Fruit fly (Drosophila melanogaster) whole organism, wandering third instar larva: ENCODE measurements around the gene CG42819.

Source experiments
- Abd-B ChIP-seq: fragments of >200 bp; optimal IDR thresholded peaks from 2 replicates; lab custom pipeline; 2017; ENCODE audit warnings: missing biosample characterization, missing genetic modification characterization
- CG32264 ChIP-seq: fragments of 200-800 bp; sonication (Bioruptor generic); optimal IDR thresholded peaks from 2 replicates; lab custom pipeline; 2016; ENCODE audit warnings: missing biosample characterization, missing genetic modification characterization
- CrebA ChIP-seq: fragments of 200-800 bp; sonication (Bioruptor generic); optimal IDR thresholded peaks from 2 replicates; lab custom pipeline; 2016; ENCODE audit warnings: missing biosample characterization, mild to moderate bottlenecking, missing genetic modification characterization, borderline replicate concordance
- Dfd ChIP-seq: fragments of >200 bp; optimal IDR thresholded peaks from 2 replicates; lab custom pipeline; 2017; ENCODE audit warnings: missing biosample characterization, missing genetic modification characterization
- Dif ChIP-seq: fragments of 200-275, 200-300 bp; sonication (Bioruptor generic); optimal IDR thresholded peaks from 2 replicates; lab custom pipeline; 2018; ENCODE audit warnings: missing biosample characterization, missing genetic modification characterization; ENCODE audit not compliant: partially characterized antibody
- GATAd ChIP-seq: sonication (Bioruptor generic); optimal IDR thresholded peaks from 2 replicates; lab custom pipeline; 2016; ENCODE audit warnings: missing biosample characterization, missing genetic modification characterization
- HLH106 ChIP-seq: fragments of 200-800 bp; optimal IDR thresholded peaks from 3 replicates; lab custom pipeline; 2019; ENCODE audit warnings: missing biosample characterization, mild to moderate bottlenecking, missing genetic modification characterization, moderate library complexity
- Hnf4 ChIP-seq: fragments of 200-800 bp; sonication (Bioruptor generic); optimal IDR thresholded peaks from 2 replicates; lab custom pipeline; 2016; ENCODE audit warnings: missing biosample characterization, mild to moderate bottlenecking, missing genetic modification characterization
- Hr78 ChIP-seq: fragments of >200 bp; optimal IDR thresholded peaks from 2 replicates; lab custom pipeline; 2017; ENCODE audit warnings: missing biosample characterization, missing genetic modification characterization
- Hr83 ChIP-seq: fragments of 200-300 bp; sonication (Bioruptor generic); optimal IDR thresholded peaks from 2 replicates; lab custom pipeline; 2016; ENCODE audit warnings: missing biosample characterization, mild to moderate bottlenecking, missing genetic modification characterization, moderate library complexity; ENCODE audit not compliant: poor library complexity, severe bottlenecking
- Jra ChIP-seq: sonication (Bioruptor generic); optimal IDR thresholded peaks from 2 replicates; lab custom pipeline; 2016; ENCODE audit warnings: missing biosample characterization, missing genetic modification characterization
- Mio ChIP-seq: sonication (Bioruptor generic); optimal IDR thresholded peaks from 2 replicates; lab custom pipeline; 2016; ENCODE audit warnings: missing biosample characterization, missing genetic modification characterization
- Myc ChIP-seq: fragments of >200 bp; optimal IDR thresholded peaks from 2 replicates; lab custom pipeline; 2017
- N ChIP-seq: fragments of >200 bp; optimal IDR thresholded peaks from 2 replicates; lab custom pipeline; 2018; ENCODE audit warnings: missing biosample characterization, missing external identifiers, missing genetic modification characterization
- OdsH ChIP-seq: fragments of 200-800 bp; sonication (Bioruptor generic); optimal IDR thresholded peaks from 2 replicates; lab custom pipeline; 2016; ENCODE audit warnings: missing biosample characterization, mild to moderate bottlenecking, missing genetic modification characterization
- Rel ChIP-seq, 2 experiments: fragments of 200-800 bp; sonication (Bioruptor generic) in 1 of 2; optimal IDR thresholded peaks; 2 replicates in 1 of 2; 3 replicates in 1 of 2; lab custom pipeline; 2016 to 2019; ENCODE audit warnings: mild to moderate bottlenecking in 2 of 2, missing biosample characterization in 2 of 2, missing genetic modification characterization in 2 of 2, moderate library complexity in 1 of 2
- Sp1 ChIP-seq: fragments of 200-800 bp; sonication (Bioruptor generic); optimal IDR thresholded peaks from 3 replicates; lab custom pipeline; 2019; ENCODE audit warnings: missing biosample characterization, mild to moderate bottlenecking, missing genetic modification characterization, moderate library complexity
- Vsx2 ChIP-seq: fragments of 200-300, 225-300 bp; sonication (Bioruptor generic); optimal IDR thresholded peaks from 2 replicates; lab custom pipeline; 2018; ENCODE audit warnings: missing biosample characterization, missing genetic modification characterization; ENCODE audit not compliant: partially characterized antibody
- br ChIP-seq: fragments of 200-800 bp; sonication (Bioruptor generic); optimal IDR thresholded peaks from 2 replicates; lab custom pipeline; 2016; ENCODE audit warnings: missing biosample characterization, missing genetic modification characterization
- brk ChIP-seq: fragments of 200-800 bp; sonication (Bioruptor generic); optimal IDR thresholded peaks from 2 replicates; lab custom pipeline; 2016; ENCODE audit warnings: missing biosample characterization, mild to moderate bottlenecking, missing genetic modification characterization
- dl ChIP-seq, 2 experiments: fragments of 175-275, 200-275 bp in 1 of 2; fragments of 200-275 bp in 1 of 2; sonication (Bioruptor generic); optimal IDR thresholded peaks; lab custom pipeline; 2018; ENCODE audit warnings: mild to moderate bottlenecking in 2 of 2, missing biosample characterization in 2 of 2, missing genetic modification characterization in 2 of 2, moderate library complexity in 2 of 2; ENCODE audit not compliant: partially characterized antibody in 2 of 2, insufficient read depth in 1 of 2
- dmrt93B ChIP-seq: fragments of 200-800 bp; sonication (Bioruptor generic); optimal IDR thresholded peaks from 2 replicates; lab custom pipeline; 2018; ENCODE audit warnings: missing biosample characterization, mild to moderate bottlenecking, missing genetic modification characterization
- dsf ChIP-seq: sonication (Bioruptor generic); optimal IDR thresholded peaks from 2 replicates; lab custom pipeline; 2016; ENCODE audit warnings: missing biosample characterization, missing genetic modification characterization, borderline replicate concordance
- ey ChIP-seq: fragments of 200-800 bp; sonication (Bioruptor generic); optimal IDR thresholded peaks from 2 replicates; lab custom pipeline; 2016; ENCODE audit warnings: missing biosample characterization, missing genetic modification characterization
- foxo ChIP-seq, 2 experiments: fragments of 200-800 bp; sonication (Bioruptor generic); optimal IDR thresholded peaks; 2 replicates in 1 of 2; 3 replicates in 1 of 2; lab custom pipeline; 2016 to 2017; ENCODE audit warnings: missing biosample characterization in 2 of 2, missing genetic modification characterization in 2 of 2
- fru ChIP-seq: fragments of 200-800 bp; sonication (Bioruptor generic); optimal IDR thresholded peaks from 3 replicates; lab custom pipeline; 2016; ENCODE audit warnings: missing biosample characterization, mild to moderate bottlenecking, missing genetic modification characterization
- h ChIP-seq: fragments of 200-800 bp; sonication (Bioruptor generic); optimal IDR thresholded peaks from 3 replicates; lab custom pipeline; 2016; ENCODE audit warnings: missing biosample characterization, mild to moderate bottlenecking, missing genetic modification characterization
- jim ChIP-seq: fragments of 175-275, 200-325 bp; sonication (Bioruptor generic); optimal IDR thresholded peaks from 2 replicates; lab custom pipeline; 2016; ENCODE audit warnings: missing biosample characterization, mild to moderate bottlenecking, missing genetic modification characterization
- lola ChIP-seq: fragments of >200 bp; optimal IDR thresholded peaks from 2 replicates; lab custom pipeline; 2017; ENCODE audit warnings: missing biosample characterization, missing genetic modification characterization
- psq ChIP-seq: fragments of 200-800 bp; sonication (Bioruptor generic); optimal IDR thresholded peaks from 3 replicates; lab custom pipeline; 2017; ENCODE audit warnings: missing biosample characterization, mild to moderate bottlenecking, missing genetic modification characterization, moderate library complexity
- rgr ChIP-seq: fragments of 200-800 bp; sonication (Bioruptor generic); optimal IDR thresholded peaks from 3 replicates; lab custom pipeline; 2016; ENCODE audit warnings: missing biosample characterization, mild to moderate bottlenecking, missing genetic modification characterization
- sage ChIP-seq: fragments of 200-800 bp; sonication (Bioruptor generic); optimal IDR thresholded peaks from 2 replicates; lab custom pipeline; 2016; ENCODE audit warnings: missing biosample characterization, mild to moderate bottlenecking, missing genetic modification characterization
- sv ChIP-seq: fragments of 200-800 bp; sonication (Bioruptor generic); optimal IDR thresholded peaks from 3 replicates; lab custom pipeline; 2016; ENCODE audit warnings: missing biosample characterization, missing genetic modification characterization
- tai ChIP-seq: sonication (Bioruptor generic); optimal IDR thresholded peaks from 2 replicates; lab custom pipeline; 2016; ENCODE audit warnings: missing biosample characterization, missing genetic modification characterization
- usp ChIP-seq: fragments of >200 bp; optimal IDR thresholded peaks from 2 replicates; lab custom pipeline; 2017; ENCODE audit warnings: missing biosample characterization, missing genetic modification characterization
- woc ChIP-seq: sonication (Bioruptor generic); optimal IDR thresholded peaks from 2 replicates; lab custom pipeline; 2016; ENCODE audit warnings: missing biosample characterization, mild to moderate bottlenecking, missing genetic modification characterization

Gene CG42819

DNA sequence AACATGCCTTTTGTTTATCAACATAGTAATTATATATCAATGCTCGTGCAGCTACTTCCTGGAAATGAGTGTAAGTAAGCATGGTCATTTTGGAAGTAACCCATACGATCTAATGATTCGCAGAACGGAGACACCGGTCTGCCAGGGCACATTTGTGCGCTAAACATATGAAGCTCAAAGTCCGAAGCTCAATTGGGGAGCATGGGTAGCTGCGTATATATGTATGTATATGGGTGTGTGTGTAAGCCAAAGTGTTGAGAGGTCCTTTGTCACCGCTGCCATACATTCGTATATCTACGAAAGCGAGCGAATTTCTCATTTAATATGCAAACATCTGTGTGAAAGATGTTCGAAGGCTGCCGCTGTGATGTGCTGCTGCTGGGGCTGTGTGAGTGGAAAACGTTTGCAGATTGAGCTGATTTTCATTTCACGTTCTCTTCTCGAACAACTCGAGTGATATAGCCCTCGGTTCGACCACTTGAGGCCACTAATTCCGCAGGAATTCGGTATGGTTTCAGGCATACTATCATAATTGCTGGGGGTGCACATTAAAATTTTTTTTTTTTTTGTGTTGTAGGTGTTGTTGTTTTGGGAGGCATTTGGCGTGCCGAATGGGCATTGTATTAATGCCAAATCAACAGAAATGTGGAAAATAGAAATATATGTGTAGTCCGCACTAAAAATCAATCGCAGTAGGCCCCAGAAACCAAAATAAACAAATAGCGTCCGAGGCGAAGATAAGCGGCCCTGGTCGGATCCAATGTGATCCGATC lies 29.2 kb upstream of the CG42819 start:
- TF ChIP-seq dl (GFP tag; optimal IDR thresholded peaks at IDR 0.05; lab: Kevin White, UChicago; ENCODE audit: insufficient read depth in 1 of 2, partially characterized antibody in 2 of 2) (no peak), rgr (no peak), lola (GFP tag; lab: Kevin White, UChicago) (no peak), Abd-B (GFP tag; lab: Kevin White, UChicago) (no peak), usp (no peak), CG32264 (GFP tag; lab: Kevin White, UChicago) (no peak), OdsH (GFP tag; lab: Kevin White, UChicago) (no peak), Hr78 (GFP tag; lab: Kevin White, UChicago) (no peak), Hr83 (GFP tag; lab: Kevin White, UChicago) (no peak), CrebA (GFP tag; lab: Kevin White, UChicago) (no peak), Mio (GFP tag; lab: Kevin White, UChicago) (no peak), Dif (GFP tag; lab: Kevin White, UChicago) (no peak), brk (GFP tag; lab: Kevin White, UChicago) (no peak), Dfd (GFP tag; lab: Kevin White, UChicago) (no peak), N (GFP tag; lab: Kevin White, UChicago) (no peak), h (GFP tag; lab: Kevin White, UChicago) (no peak), sv (GFP tag; lab: Kevin White, UChicago) (no peak), psq (no peak), Hnf4 (no peak), GATAd (GFP tag; lab: Kevin White, UChicago) (no peak)

DNA sequence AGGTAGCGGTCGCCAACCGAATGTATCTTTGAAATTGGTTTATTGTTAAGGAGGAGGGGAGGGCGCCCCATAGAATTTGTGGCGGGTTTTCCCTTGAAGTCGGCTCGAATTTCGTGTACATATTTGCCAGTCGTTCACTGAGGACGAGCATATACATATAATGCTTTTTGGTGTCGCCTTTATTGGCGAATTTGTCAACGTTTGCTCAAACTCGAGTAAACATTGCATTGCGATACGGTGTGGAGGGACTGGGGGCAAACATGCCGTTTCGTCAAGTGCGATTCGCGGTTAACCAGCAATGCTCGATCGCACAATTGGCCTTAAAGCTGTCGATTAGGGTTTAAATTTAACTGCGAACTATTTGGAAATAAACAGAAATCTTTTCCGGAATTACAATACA lies 28.4 kb upstream of the CG42819 start:
- peak; percentile 26 for TF ChIP-seq rgr
- no peak for TF ChIP-seq br (GFP tag; lab: Kevin White, UChicago)
- TF ChIP-seq usp = no peak
- peak; percentile 5 for TF ChIP-seq HLH106 (tag; lab: Kevin White, UChicago)
- peak; percentile 41 for TF ChIP-seq OdsH (GFP tag; lab: Kevin White, UChicago)
- TF ChIP-seq woc (GFP tag; lab: Kevin White, UChicago) = no peak
- no peak for TF ChIP-seq dsf (GFP tag; lab: Kevin White, UChicago)
- TF ChIP-seq h (GFP tag; lab: Kevin White, UChicago) = peak; percentile 12
- no peak for TF ChIP-seq jim (GFP tag; lab: Kevin White, UChicago)
- peak; percentile 6 for TF ChIP-seq Hnf4
- TF ChIP-seq Rel (GFP tag; optimal IDR thresholded peaks at IDR 0.05; lab: Kevin White, UChicago) = no peak
- peak; percentile 48 for TF ChIP-seq Rel (tag; optimal IDR thresholded peaks at IDR 0.05; lab: Kevin White, UChicago)
- peak in 1 of 2 experiments; percentile 5 for TF ChIP-seq foxo (GFP tag; optimal IDR thresholded peaks at IDR 0.05; lab: Kevin White, UChicago)
- no peak for TF ChIP-seq sage (GFP tag; lab: Kevin White, UChicago)
- peak; percentile 21 for TF ChIP-seq Sp1 (GFP tag; lab: Kevin White, UChicago)
- peak; percentile 11 for TF ChIP-seq Hr83 (GFP tag; lab: Kevin White, UChicago)
- no peak for TF ChIP-seq ey (GFP tag; lab: Kevin White, UChicago)

DNA sequence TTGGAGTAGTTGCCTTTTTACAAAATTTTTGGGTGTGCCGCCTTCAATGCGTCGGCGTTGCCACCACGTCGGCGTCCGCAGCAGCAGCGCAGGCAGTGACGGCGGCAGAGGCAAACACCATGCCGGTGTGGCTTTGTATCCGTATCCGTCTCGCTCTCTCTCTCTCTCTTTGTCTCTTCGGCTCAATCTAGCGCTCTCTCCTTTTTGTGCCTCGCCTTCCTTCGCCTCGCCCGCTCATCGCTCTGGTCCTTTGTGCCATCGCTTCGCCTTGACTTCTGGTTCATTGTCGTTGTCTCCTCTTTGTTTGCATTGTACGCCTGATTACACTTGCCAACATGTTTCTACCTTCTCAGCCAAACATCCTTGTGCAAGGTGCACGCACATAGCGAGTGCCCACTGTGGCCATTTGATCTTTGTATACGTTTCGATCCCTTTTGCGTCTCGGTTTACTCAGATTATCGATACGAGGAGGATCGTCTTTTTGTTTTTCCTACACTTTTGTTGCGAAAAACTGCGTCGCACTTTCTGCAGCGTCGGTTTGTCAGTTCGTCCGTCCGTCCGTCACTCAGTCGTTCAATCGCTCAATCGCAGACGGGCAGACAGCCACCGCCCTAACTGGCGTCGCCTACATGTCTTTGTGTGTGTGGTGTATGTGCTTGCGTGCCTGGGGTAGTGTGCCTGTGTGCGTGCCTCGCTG lies 27.4 kb upstream of the CG42819 start:
- no peak for TF ChIP-seq tai (GFP tag; lab: Kevin White, UChicago)
- TF ChIP-seq Vsx2 (GFP tag; lab: Kevin White, UChicago) = peak; percentile 14
- no peak for TF ChIP-seq Rel (GFP tag; optimal IDR thresholded peaks at IDR 0.05; lab: Kevin White, UChicago)
- TF ChIP-seq Rel (tag; optimal IDR thresholded peaks at IDR 0.05; lab: Kevin White, UChicago) = peak; percentile 52
- TF ChIP-seq psq = peak; percentile 100
- TF ChIP-seq brk (GFP tag; lab: Kevin White, UChicago) = peak; percentile 37
- TF ChIP-seq Mio (GFP tag; lab: Kevin White, UChicago) = no peak
- no peak for TF ChIP-seq CrebA (GFP tag; lab: Kevin White, UChicago)
- no peak for TF ChIP-seq Hr78 (GFP tag; lab: Kevin White, UChicago)
- TF ChIP-seq dsf (GFP tag; lab: Kevin White, UChicago) = no peak
- no peak for TF ChIP-seq Myc (lab: Kevin White, UChicago)
- TF ChIP-seq Abd-B (GFP tag; lab: Kevin White, UChicago) = no peak
- peak; percentile 49 for TF ChIP-seq OdsH (GFP tag; lab: Kevin White, UChicago)
- TF ChIP-seq dl (GFP tag; optimal IDR thresholded peaks at IDR 0.05; lab: Kevin White, UChicago; ENCODE audit: insufficient read depth in 1 of 2, partially characterized antibody in 2 of 2) = peak; percentile 83 to 87
- TF ChIP-seq Sp1 (GFP tag; lab: Kevin White, UChicago) = peak; percentile 67
- TF ChIP-seq woc (GFP tag; lab: Kevin White, UChicago) = peak; percentile 64
- TF ChIP-seq N (GFP tag; lab: Kevin White, UChicago) = no peak
- TF ChIP-seq lola (GFP tag; lab: Kevin White, UChicago) = no peak
- peak; percentile 48 for TF ChIP-seq sage (GFP tag; lab: Kevin White, UChicago)
- peak; percentile 35 for TF ChIP-seq dmrt93B (GFP tag; lab: Kevin White, UChicago)
- no peak for TF ChIP-seq Hr83 (GFP tag; lab: Kevin White, UChicago)
- peak; percentile 60 for TF ChIP-seq Jra (GFP tag; lab: Kevin White, UChicago)
- no peak for TF ChIP-seq GATAd (GFP tag; lab: Kevin White, UChicago)
- TF ChIP-seq Dif (GFP tag; lab: Kevin White, UChicago) = peak; percentile 77
- TF ChIP-seq CG32264 (GFP tag; lab: Kevin White, UChicago) = peak; percentile 1
- TF ChIP-seq ey (GFP tag; lab: Kevin White, UChicago) = peak; percentile 81
- TF ChIP-seq br (GFP tag; lab: Kevin White, UChicago) = peak; percentile 73
- peak; percentile 79 for TF ChIP-seq Hnf4
- TF ChIP-seq HLH106 (tag; lab: Kevin White, UChicago) = peak; percentile 59
- TF ChIP-seq foxo (GFP tag; optimal IDR thresholded peaks at IDR 0.05; lab: Kevin White, UChicago) = peak in 1 of 2 experiments; percentile 84
- TF ChIP-seq usp = no peak
- no peak for TF ChIP-seq jim (GFP tag; lab: Kevin White, UChicago)
- TF ChIP-seq sv (GFP tag; lab: Kevin White, UChicago) = no peak
- peak; percentile 84 for TF ChIP-seq fru
